Fruit fly (Drosophila melanogaster): ENCODE results near the gene Hmu.

Gene Hmu

DNA sequence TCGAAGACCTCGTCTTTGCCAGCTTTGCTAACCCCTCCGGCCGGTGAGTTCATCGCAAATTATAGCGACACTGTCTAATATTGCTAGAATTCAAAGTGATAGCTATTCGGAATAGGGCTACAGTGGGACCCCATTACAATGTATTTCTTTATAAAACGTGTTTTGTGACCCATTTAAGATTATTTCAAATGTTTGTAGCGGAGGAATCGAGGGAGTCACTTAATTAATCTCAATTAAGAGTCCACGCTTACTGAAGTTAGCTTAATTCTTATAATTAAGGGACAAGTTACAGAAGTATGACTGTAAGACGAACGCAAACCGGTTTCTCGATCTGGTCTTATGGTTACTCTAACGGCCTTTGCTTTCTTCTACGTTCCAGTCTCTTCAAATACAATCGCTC lies 1.1 kb downstream of the Hmu start (continued):
- TF ChIP-seq CG8290 (GFP tag; optimal IDR thresholded peaks at IDR 0.05), result peak; percentile 7
- TF ChIP-seq CG8290 (tag; optimal IDR thresholded peaks at IDR 0.05), result peak in 1 of 2 experiments; percentile 56
- no peak for TF ChIP-seq amos (GFP tag; IDR thresholded peaks at IDR 0.05; ENCODE audit: partially characterized antibody)
- TF ChIP-seq CG5180 (GFP tag; optimal IDR thresholded peaks at IDR 0.05), result no peak
- no peak for TF ChIP-seq Dfd (GFP tag; optimal IDR thresholded peaks at IDR 0.05)
- peak; percentile 49 for TF ChIP-seq bcd (GFP tag; optimal IDR thresholded peaks at IDR 0.05)
- no peak for TF ChIP-seq CG11560 (tag; IDR thresholded peaks at IDR 0.05)
- peak; percentile 14 for TF ChIP-seq CG4424 (GFP tag; optimal IDR thresholded peaks at IDR 0.05)
- TF ChIP-seq odd (GFP tag; optimal IDR thresholded peaks at IDR 0.05), result no peak
- TF ChIP-seq Opbp (GFP tag; IDR thresholded peaks at IDR 0.05; ENCODE audit: partially characterized antibody), result no peak
- no peak for TF ChIP-seq CG3838 (GFP tag; optimal IDR thresholded peaks at IDR 0.05)
- no peak for TF ChIP-seq Nf-YB (GFP tag; optimal IDR thresholded peaks at IDR 0.05)
- peak; percentile 61 for TF ChIP-seq CG18599 (GFP tag; optimal IDR thresholded peaks at IDR 0.05)
- TF ChIP-seq Abd-B (GFP tag; optimal IDR thresholded peaks at IDR 0.05), result no peak
- TF ChIP-seq so (GFP tag; IDR thresholded peaks at IDR 0.05), result no peak
- peak; percentile 51 for TF ChIP-seq Oli (tag; optimal IDR thresholded peaks at IDR 0.05)
- peak; percentile 23 for TF ChIP-seq Sox102F (GFP tag; optimal IDR thresholded peaks at IDR 0.05)
- TF ChIP-seq Lhr (GFP tag; optimal IDR thresholded peaks at IDR 0.05), result no peak
- TF ChIP-seq dpn (GFP tag; optimal IDR thresholded peaks at IDR 0.05), result peak; percentile 29 to 42
- TF ChIP-seq Taf1 (GFP tag; IDR thresholded peaks at IDR 0.05), result 0 out of 2 replicates have a peak, but pooled peaks have one; percentile 29
- no peak for TF ChIP-seq jing (GFP tag; optimal IDR thresholded peaks at IDR 0.05)
- TF ChIP-seq CG11504 (tag; optimal IDR thresholded peaks at IDR 0.05), result peak; percentile 56
- peak; percentile 11 for TF ChIP-seq D19B (GFP tag; optimal IDR thresholded peaks at IDR 0.05)
- TF ChIP-seq Kr (GFP tag; optimal IDR thresholded peaks at IDR 0.05), result no peak
- TF ChIP-seq CG7839 (tag; optimal IDR thresholded peaks at IDR 0.05), result peak; percentile 61
- TF ChIP-seq D (optimal IDR thresholded peaks at IDR 0.05), result no peak
- no peak for TF ChIP-seq D (GFP tag; optimal IDR thresholded peaks at IDR 0.05)
- peak; percentile 57 for TF ChIP-seq Side (GFP tag; optimal IDR thresholded peaks at IDR 0.05)
- TF ChIP-seq Antp (GFP tag; optimal IDR thresholded peaks at IDR 0.05), result peak; percentile 12
- no peak for TF ChIP-seq repo (GFP tag; optimal IDR thresholded peaks at IDR 0.05)
- no peak for TF ChIP-seq CG4854 (GFP tag; optimal IDR thresholded peaks at IDR 0.05)
- TF ChIP-seq crc (GFP tag; optimal IDR thresholded peaks at IDR 0.05), result no peak
- TF ChIP-seq CG11456 (GFP tag; IDR thresholded peaks at IDR 0.05), result no peak
- TF ChIP-seq row (GFP tag; IDR thresholded peaks at IDR 0.05), result peak; percentile 77
- TF ChIP-seq inv (GFP tag; IDR thresholded peaks at IDR 0.05; ENCODE audit: partially characterized antibody), result no peak
- peak; percentile 50 for TF ChIP-seq scrt (GFP tag; optimal IDR thresholded peaks at IDR 0.05)
- no peak for TF ChIP-seq Eip74EF (GFP tag; optimal IDR thresholded peaks at IDR 0.05)
- TF ChIP-seq HmgD (GFP tag; optimal IDR thresholded peaks at IDR 0.05), result no peak
- TF ChIP-seq CG6654 (GFP tag; optimal IDR thresholded peaks at IDR 0.05), result no peak
- no peak for TF ChIP-seq Mes4 (GFP tag; optimal IDR thresholded peaks at IDR 0.05)
- no peak for TF ChIP-seq danr (GFP tag; IDR thresholded peaks at IDR 0.05)
- TF ChIP-seq ap (GFP tag; IDR thresholded peaks at IDR 0.05), result no peak
- TF ChIP-seq Blimp-1 (GFP tag; optimal IDR thresholded peaks at IDR 0.05), result peak; percentile 60
- peak; percentile 62; the same call in 1 of the 3 replicates for TF ChIP-seq zfh1 (GFP tag; IDR thresholded peaks at IDR 0.05)
- no peak for TF ChIP-seq p53 (GFP tag; optimal IDR thresholded peaks at IDR 0.05)
- TF ChIP-seq Pdp1 (GFP tag; optimal IDR thresholded peaks at IDR 0.05), result peak; percentile 32 to 44
- TF ChIP-seq tin (GFP tag; optimal IDR thresholded peaks at IDR 0.05), result peak; percentile 11
- no peak for TF ChIP-seq chinmo (GFP tag; IDR thresholded peaks at IDR 0.05; ENCODE audit: partially characterized antibody)
- no peak for TF ChIP-seq CG7372 (GFP tag; IDR thresholded peaks at IDR 0.05)
- TF ChIP-seq shn (GFP tag; optimal IDR thresholded peaks at IDR 0.05), result no peak
- no peak for TF ChIP-seq kay (GFP tag; optimal IDR thresholded peaks at IDR 0.05)

Data from whole organism, embryonic.